Fruit fly (Drosophila melanogaster) whole organism, embryonic: ENCODE results near the gene DCTN1-p150.
A peak's percentile ranks its signal among the peaks of the same experiment; 100 is the strongest.

Source experiments
- Abd-B ChIP-seq: fragments of 200-800 bp; sonication (Bioruptor generic); optimal IDR thresholded peaks from 2 replicates; lab custom pipeline; 2018; ENCODE audit warnings: missing biosample characterization, mild to moderate bottlenecking, missing genetic modification characterization, moderate library complexity
- Aef1 ChIP-seq: fragments of 200-800 bp; sonication (Bioruptor generic); IDR thresholded peaks from 3 replicates; pipeline ENCODE4 v1.3.6; 2022; ENCODE audit warnings: missing biosample characterization, missing genetic modification characterization
- BEAF-32 ChIP-seq: fragments of 200-800 bp; sonication (Bioruptor generic); optimal IDR thresholded peaks from 3 replicates; lab custom pipeline; 2017; ENCODE audit warnings: missing biosample characterization, missing genetic modification characterization, mild to moderate bottlenecking, moderate library complexity, missing genetic modification reagents
- CG10543 ChIP-seq: fragments of 200-800 bp; sonication (Bioruptor generic); optimal IDR thresholded peaks from 3 replicates; lab custom pipeline; 2017; ENCODE audit warnings: missing biosample characterization, mild to moderate bottlenecking, missing genetic modification characterization, moderate library complexity
- CG12155 ChIP-seq: fragments of 200-800 bp; sonication (Bioruptor generic); optimal IDR thresholded peaks from 3 replicates; lab custom pipeline; 2016; ENCODE audit warnings: missing biosample characterization, missing genetic modification characterization
- CG12659 ChIP-seq: fragments of 200-800 bp; sonication (Bioruptor generic); optimal IDR thresholded peaks from 3 replicates; lab custom pipeline; 2017; ENCODE audit warnings: mild to moderate bottlenecking, missing biosample characterization, missing genetic modification reagents, missing genetic modification characterization
- CG17568 ChIP-seq: fragments of 200-800 bp; sonication (Bioruptor generic); optimal IDR thresholded peaks from 2 replicates; lab custom pipeline; 2018; ENCODE audit warnings: missing biosample characterization, mild to moderate bottlenecking, missing genetic modification characterization, moderate library complexity
- CG2712 ChIP-seq: fragments of 200-800 bp; optimal IDR thresholded peaks from 3 replicates; lab custom pipeline; 2019; ENCODE audit warnings: missing biosample characterization, mild to moderate bottlenecking, missing genetic modification characterization, moderate library complexity
- CG2889 ChIP-seq: fragments of 200-800 bp; sonication (Bioruptor generic); IDR thresholded peaks from 3 replicates; pipeline ENCODE4 v1.3.6; 2022; ENCODE audit warnings: missing biosample characterization, missing genetic modification characterization
- CG33557 ChIP-seq: fragments of 200-800 bp; sonication (Bioruptor generic); optimal IDR thresholded peaks from 2 replicates; lab custom pipeline; 2019; ENCODE audit warnings: missing biosample characterization, mild to moderate bottlenecking, missing genetic modification characterization, moderate library complexity
- CG4404 ChIP-seq: fragments of 200-800 bp; sonication (Bioruptor generic); IDR thresholded peaks from 2 replicates; pipeline ENCODE4 v1.3.6; 2022; ENCODE audit warnings: missing biosample characterization, missing genetic modification characterization
- CG6854 ChIP-seq: fragments of 200-800 bp; sonication (Bioruptor generic); optimal IDR thresholded peaks from 3 replicates; lab custom pipeline; 2017; ENCODE audit warnings: missing biosample characterization, mild to moderate bottlenecking, missing genetic modification characterization
- CG7556 ChIP-seq: fragments of 200-800 bp; sonication (Bioruptor generic); optimal IDR thresholded peaks from 2 replicates; lab custom pipeline; 2017; ENCODE audit warnings: missing biosample characterization, mild to moderate bottlenecking, missing genetic modification characterization
- CG8089 ChIP-seq: fragments of 200-800 bp; sonication (Bioruptor generic); optimal IDR thresholded peaks from 3 replicates; lab custom pipeline; 2016; ENCODE audit warnings: missing biosample characterization, missing genetic modification characterization
- CG9727 ChIP-seq: fragments of 200-800 bp; sonication (Bioruptor generic); optimal IDR thresholded peaks from 3 replicates; lab custom pipeline; 2017; ENCODE audit warnings: missing biosample characterization, mild to moderate bottlenecking, missing genetic modification characterization
- CHES-1-like ChIP-seq: fragments of 200-800 bp; sonication (Bioruptor generic); optimal IDR thresholded peaks from 2 replicates; lab custom pipeline; 2016; ENCODE audit warnings: missing biosample characterization, missing genetic modification characterization
- CoRest ChIP-seq: fragments of 200-800 bp; sonication (Bioruptor generic); optimal IDR thresholded peaks from 3 replicates; lab custom pipeline; 2018; ENCODE audit warnings: missing biosample characterization, mild to moderate bottlenecking, missing genetic modification characterization, moderate library complexity
- D ChIP-seq, 2 experiments: fragments of 200-800 bp in 1 of 2; fragments of >200 bp in 1 of 2; sonication (Bioruptor generic) in 1 of 2; optimal IDR thresholded peaks; 2 replicates in 1 of 2; 3 replicates in 1 of 2; lab custom pipeline; 2017; ENCODE audit warnings: mild to moderate bottlenecking in 1 of 2, missing biosample characterization in 1 of 2, missing genetic modification characterization in 1 of 2, missing genetic modification reagents in 1 of 2
- Dbx ChIP-seq: fragments of 200-800 bp; sonication (Bioruptor generic); IDR thresholded peaks from 3 replicates; pipeline ENCODE4 v1.3.6; 2022; ENCODE audit warnings: missing biosample characterization, missing genetic modification characterization
- Dek ChIP-seq: fragments of 200-800 bp; sonication (Bioruptor generic); optimal IDR thresholded peaks from 3 replicates; lab custom pipeline; 2019; ENCODE audit warnings: missing biosample characterization, mild to moderate bottlenecking, missing genetic modification characterization, moderate library complexity
- Dip3 ChIP-seq: fragments of 200-800 bp; sonication (Bioruptor generic); optimal IDR thresholded peaks from 3 replicates; lab custom pipeline; 2016; ENCODE audit warnings: missing biosample characterization, missing genetic modification characterization
- Elba2 ChIP-seq: fragments of 200-800 bp; sonication (Bioruptor generic); optimal IDR thresholded peaks from 3 replicates; lab custom pipeline; 2016; ENCODE audit warnings: missing biosample characterization, missing genetic modification characterization
- Hey ChIP-seq: fragments of 200-800 bp; sonication (Bioruptor generic); optimal IDR thresholded peaks from 3 replicates; lab custom pipeline; 2018; ENCODE audit warnings: missing biosample characterization, mild to moderate bottlenecking, missing genetic modification characterization
- Hsf ChIP-seq: fragments of 200-800 bp; sonication (Bioruptor generic); optimal IDR thresholded peaks from 3 replicates; lab custom pipeline; 2016; ENCODE audit warnings: missing biosample characterization, missing genetic modification characterization
- MTF-1 ChIP-seq: fragments of 200-800 bp; sonication (Bioruptor generic); optimal IDR thresholded peaks from 2 replicates; lab custom pipeline; 2018; ENCODE audit warnings: missing biosample characterization, mild to moderate bottlenecking, missing genetic modification characterization, borderline replicate concordance
- Max ChIP-seq: fragments of 200-800 bp; sonication (Bioruptor generic); optimal IDR thresholded peaks from 2 replicates; lab custom pipeline; 2016; ENCODE audit warnings: missing biosample characterization, mild to moderate bottlenecking, missing genetic modification characterization
- Mes4 ChIP-seq: fragments of 200-800 bp; sonication (Bioruptor generic); optimal IDR thresholded peaks from 2 replicates; lab custom pipeline; 2016; ENCODE audit warnings: missing biosample characterization, missing genetic modification characterization
- Oli ChIP-seq: fragments of 200-800 bp; sonication (Bioruptor generic); optimal IDR thresholded peaks from 2 replicates; lab custom pipeline; 2018; ENCODE audit warnings: missing biosample characterization, mild to moderate bottlenecking, missing genetic modification characterization, moderate library complexity
- Optix ChIP-seq: fragments of 200-800 bp; sonication (Bioruptor generic); IDR thresholded peaks from 3 replicates; pipeline ENCODE4 v1.3.6; 2022; ENCODE audit warnings: missing biosample characterization, missing genetic modification characterization
- PHDP ChIP-seq: fragments of 200-800 bp; sonication (Bioruptor generic); optimal IDR thresholded peaks from 3 replicates; lab custom pipeline; 2018; ENCODE audit warnings: missing biosample characterization, mild to moderate bottlenecking, missing genetic modification characterization, moderate library complexity
- ap ChIP-seq: fragments of 200-800 bp; sonication (Bioruptor generic); IDR thresholded peaks from 2 replicates; pipeline ENCODE4 v1.3.6; 2022; ENCODE audit warnings: missing biosample characterization, missing genetic modification characterization
- btn ChIP-seq: fragments of 200-800 bp; sonication (Bioruptor generic); optimal IDR thresholded peaks from 2 replicates; lab custom pipeline; 2016; ENCODE audit warnings: missing biosample characterization, missing genetic modification characterization
- cg ChIP-seq: fragments of 200-800 bp; sonication (Bioruptor generic); optimal IDR thresholded peaks from 3 replicates; lab custom pipeline; 2019; ENCODE audit warnings: missing biosample characterization, mild to moderate bottlenecking, missing genetic modification characterization, moderate library complexity
- chm ChIP-seq: fragments of 200-800 bp; sonication (Bioruptor generic); IDR thresholded peaks from 2 replicates; pipeline ENCODE4 v1.3.6; 2022; ENCODE audit warnings: missing biosample characterization, missing genetic modification characterization
- dysf ChIP-seq: fragments of 200-800 bp; sonication (Bioruptor generic); IDR thresholded peaks from 3 replicates; pipeline ENCODE4 v1.3.6; 2022; ENCODE audit warnings: missing biosample characterization, missing genetic modification characterization
- ewg ChIP-seq: fragments of 200-800 bp; sonication (Bioruptor generic); optimal IDR thresholded peaks from 3 replicates; lab custom pipeline; 2017; ENCODE audit warnings: mild to moderate bottlenecking, missing biosample characterization, missing genetic modification reagents, missing genetic modification characterization
- gcm ChIP-seq: fragments of 200-800 bp; sonication (Bioruptor generic); optimal IDR thresholded peaks from 2 replicates; lab custom pipeline; 2019; ENCODE audit warnings: missing biosample characterization, mild to moderate bottlenecking, missing genetic modification characterization, moderate library complexity
- gt ChIP-seq: fragments of 200-800 bp; sonication (Bioruptor generic); IDR thresholded peaks from 2 replicates; pipeline ENCODE4 v1.3.6; 2022; ENCODE audit warnings: missing biosample characterization, missing genetic modification characterization
- nom ChIP-seq: fragments of 200-800 bp; sonication (Bioruptor generic); optimal IDR thresholded peaks from 2 replicates; lab custom pipeline; 2017; ENCODE audit warnings: missing biosample characterization, missing genetic modification characterization, mild to moderate bottlenecking, moderate library complexity, missing genetic modification reagents
- otp ChIP-seq: fragments of 200-800 bp; sonication (Bioruptor generic); IDR thresholded peaks from 3 replicates; pipeline ENCODE4, ENCODE4 v1.3.6; 2022; ENCODE audit warnings: missing biosample characterization, missing genetic modification characterization
- p53 ChIP-seq: fragments of 200-800 bp; sonication (Bioruptor generic); optimal IDR thresholded peaks from 2 replicates; lab custom pipeline; 2016; ENCODE audit warnings: missing biosample characterization, missing genetic modification characterization
- psq ChIP-seq: fragments of 200-800 bp; sonication (Bioruptor generic); optimal IDR thresholded peaks from 2 replicates; lab custom pipeline; 2017; ENCODE audit warnings: missing biosample characterization, missing genetic modification characterization
- pzg ChIP-seq: fragments of 200-800 bp; sonication (Bioruptor generic); optimal IDR thresholded peaks from 3 replicates; lab custom pipeline; 2018; ENCODE audit warnings: missing biosample characterization, mild to moderate bottlenecking, missing genetic modification characterization, moderate library complexity
- sim ChIP-seq: fragments of 200-800 bp; sonication (Bioruptor generic); IDR thresholded peaks from 2 replicates; pipeline ENCODE4 v1.3.6; 2022; ENCODE audit warnings: missing biosample characterization, missing genetic modification characterization
- sima ChIP-seq: fragments of 200-800 bp; sonication (Bioruptor generic); optimal IDR thresholded peaks from 2 replicates; lab custom pipeline; 2016; ENCODE audit warnings: missing biosample characterization, missing genetic modification characterization
- slbo ChIP-seq: fragments of 200-800 bp; sonication (Bioruptor generic); IDR thresholded peaks from 2 replicates; pipeline ENCODE4 v1.3.6; 2022; ENCODE audit warnings: missing biosample characterization, missing genetic modification characterization
- trh ChIP-seq: fragments of 200-800 bp; sonication (Bioruptor generic); optimal IDR thresholded peaks from 2 replicates; lab custom pipeline; 2016; ENCODE audit warnings: missing biosample characterization, missing genetic modification characterization
- tx ChIP-seq: fragments of 200-800 bp; sonication (Bioruptor generic); optimal IDR thresholded peaks from 2 replicates; lab custom pipeline; 2016; ENCODE audit warnings: missing biosample characterization, missing genetic modification characterization

The DCTN1-p150 gene

DNA sequence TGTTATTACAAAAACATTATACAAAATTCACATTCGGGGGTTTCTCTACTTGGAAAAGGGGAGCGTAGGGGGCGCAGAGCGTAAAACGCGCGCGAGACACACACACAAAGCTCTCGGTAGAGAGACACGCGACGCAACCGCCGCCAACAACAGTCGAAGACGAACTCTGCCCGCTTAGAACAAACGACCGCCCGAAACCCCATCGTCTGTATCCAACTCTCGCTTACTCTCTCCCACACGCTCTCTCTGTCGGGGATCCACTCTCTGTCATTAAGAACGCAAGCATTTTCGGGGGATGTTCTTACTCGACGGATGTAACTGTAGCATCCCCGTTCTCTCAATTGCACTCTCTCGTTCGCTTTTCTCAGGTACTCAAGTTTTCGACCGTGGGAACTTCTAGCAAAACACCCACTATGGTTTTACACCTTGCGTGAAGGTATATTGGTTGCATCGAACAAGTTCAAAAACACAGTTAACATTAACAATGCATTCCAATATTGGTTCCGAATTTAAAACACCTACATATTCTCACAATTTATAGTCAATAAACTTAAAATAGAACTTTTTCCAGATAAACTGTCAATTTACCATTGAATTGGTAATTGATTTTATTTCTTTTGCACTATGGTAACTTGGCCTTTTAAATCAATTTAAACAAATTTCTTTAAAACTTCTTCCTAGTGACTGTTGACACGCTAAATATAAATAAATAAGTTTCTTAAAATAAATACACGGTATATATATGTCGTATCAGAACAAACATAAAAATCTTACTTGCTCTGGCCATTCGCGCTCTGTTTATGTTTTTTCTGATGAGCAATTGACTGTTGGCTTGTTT is 9.2 kb upstream of the DCTN1-p150 start (continued):
- TF ChIP-seq tx (GFP tag; lab: Kevin White, UChicago) (peak; percentile 91), CG6854 (GFP tag; lab: Kevin White, UChicago) (peak; percentile 86), dysf (peak; percentile 90), CG4404 (GFP tag; lab: Robert Waterston, UW) (peak; percentile 74), Hsf (GFP tag; lab: Kevin White, UChicago) (peak; percentile 94), trh (peak; percentile 82), otp (GFP tag; lab: Robert Waterston, UW) (peak; percentile 48; the same call in 1 of the 3 replicates), CG2889 (GFP tag; lab: Robert Waterston, UW) (peak; percentile 49; the same call in 2 of the 3 replicates), cg (GFP tag; lab: Kevin White, UChicago) (peak; percentile 53), CG9727 (GFP tag; lab: Kevin White, UChicago) (peak; percentile 96), D (optimal IDR thresholded peaks at IDR 0.05; lab: Kevin White, UChicago) (no peak), D (GFP tag; optimal IDR thresholded peaks at IDR 0.05; lab: Kevin White, UChicago) (peak; percentile 96), psq (GFP tag; lab: Kevin White, UChicago) (peak; percentile 70), CG17568 (GFP tag; lab: Kevin White, UChicago) (peak; percentile 81), ewg (GFP tag; lab: Kevin White, UChicago) (peak; percentile 83), gt (GFP tag; lab: Robert Waterston, UW) (peak; percentile 54; the same call in 1 of the 2 replicates), btn (GFP tag; lab: Kevin White, UChicago) (peak; percentile 57), pzg (GFP tag; lab: Kevin White, UChicago) (peak; percentile 2), chm (GFP tag; lab: Robert Waterston, UW) (peak; percentile 21), Dek (tag; lab: Kevin White, UChicago) (peak; percentile 89), sim (GFP tag; lab: Robert Waterston, UW) (no peak), CHES-1-like (peak; percentile 85), slbo (GFP tag; lab: Robert Waterston, UW) (peak; percentile 91), Mes4 (peak; percentile 87), Max (peak; percentile 91), Abd-B (peak; percentile 91), Dip3 (GFP tag; lab: Kevin White, UChicago) (peak; percentile 79), Optix (GFP tag; lab: Robert Waterston, UW) (peak; percentile 50; the same call in 1 of the 3 replicates), gcm (GFP tag; lab: Kevin White, UChicago) (peak; percentile 90), Elba2 (GFP tag; lab: Kevin White, UChicago) (no peak), Oli (tag; lab: Kevin White, UChicago) (peak; percentile 95), Dbx (peak; percentile 72; the same call in 2 of the 3 replicates), CG2712 (peak; percentile 96), CG8089 (GFP tag; lab: Kevin White, UChicago) (peak; percentile 81), nom (GFP tag; lab: Kevin White, UChicago) (peak; percentile 39), PHDP (tag; lab: Kevin White, UChicago) (peak; percentile 91), BEAF-32 (GFP tag; lab: Kevin White, UChicago) (peak; percentile 8), ap (GFP tag; lab: Robert Waterston, UW) (peak; percentile 71), MTF-1 (no peak), sima (GFP tag; lab: Kevin White, UChicago) (peak; percentile 4), Hey (tag; lab: Kevin White, UChicago) (peak; percentile 15), CG10543 (GFP tag; lab: Kevin White, UChicago) (peak; percentile 89), CG12155 (GFP tag; lab: Kevin White, UChicago) (peak; percentile 89), CoRest (peak; percentile 97), CG7556 (peak; percentile 97), Aef1 (peak; percentile 78), CG33557 (GFP tag; lab: Kevin White, UChicago) (peak; percentile 89), CG12659 (peak; percentile 95), p53 (peak; percentile 80)
